Worm (Caenorhabditis elegans): ENCODE results near the gene M70.1.

DNA sequence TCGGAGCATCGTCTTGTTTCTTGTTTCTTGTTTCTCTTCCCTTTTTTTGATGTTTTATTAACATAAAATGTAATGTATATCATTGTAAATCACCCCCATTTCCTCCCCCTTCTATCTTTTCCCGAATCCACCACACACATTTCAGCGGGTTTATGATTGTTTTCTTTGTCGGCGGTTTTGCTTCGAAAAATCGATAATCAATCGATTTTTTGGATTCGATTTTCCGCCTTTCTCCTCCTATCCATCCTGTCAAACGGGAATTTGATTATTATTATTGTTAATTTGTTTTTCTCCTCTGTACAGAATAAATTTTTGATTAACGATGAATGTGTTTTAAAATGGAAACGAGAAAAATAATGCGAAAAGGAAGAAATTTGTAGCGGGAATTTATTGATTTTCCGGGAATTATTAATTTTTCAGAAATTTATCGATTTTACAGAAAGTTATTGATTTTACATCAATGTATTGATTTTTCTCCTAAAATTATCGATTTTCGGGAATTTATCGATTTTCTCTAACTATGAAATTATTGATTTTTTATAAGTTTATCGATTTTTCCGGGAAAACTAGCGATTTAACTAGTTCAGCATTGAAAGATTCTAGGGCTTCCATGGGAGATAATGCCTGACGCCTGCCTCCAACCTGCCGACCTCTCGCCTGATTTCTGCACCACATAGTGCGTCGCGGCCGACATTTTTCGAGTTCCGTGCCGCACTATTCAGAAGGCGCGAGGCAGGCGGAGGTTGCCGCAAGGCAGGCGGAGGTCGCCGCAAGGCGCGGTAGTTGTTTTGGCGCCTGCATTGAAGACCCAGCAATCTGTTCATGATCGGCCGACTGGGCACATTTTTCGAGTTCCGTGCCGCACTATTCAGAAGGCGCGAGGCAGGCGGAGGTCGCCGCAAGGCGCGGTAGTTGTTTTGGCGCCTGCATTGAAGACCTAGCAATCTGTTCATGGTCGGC lies 8.7 kb upstream of the M70.1 start:
- no peak for TF ChIP-seq mdl-1 (tag; optimal IDR thresholded peaks at IDR 0.05)
- no peak for TF ChIP-seq nhr-237 (tag; optimal IDR thresholded peaks at IDR 0.05)
- no peak for TF ChIP-seq pqm-1 (tag; optimal IDR thresholded peaks at IDR 0.05)
- TF ChIP-seq nhr-41 (GFP tag; IDR thresholded peaks at IDR 0.05): no peak
- no peak for TF ChIP-seq nhr-77 (tag; optimal IDR thresholded peaks at IDR 0.05)
- no peak for TF ChIP-seq nhr-111 (GFP tag; optimal IDR thresholded peaks at IDR 0.05)
- TF ChIP-seq gei-8 (GFP tag; optimal IDR thresholded peaks at IDR 0.05): no peak
- no peak for TF ChIP-seq F10B5.3 (tag; optimal IDR thresholded peaks at IDR 0.05)
- no peak for TF ChIP-seq nhr-28 (tag; optimal IDR thresholded peaks at IDR 0.05)
- no peak for TF ChIP-seq ama-1 (optimal IDR thresholded peaks at IDR 0.05)
